Worm (Caenorhabditis elegans): ENCODE results near the gene F40D4.13.

F40D4.13 gene

DNA sequence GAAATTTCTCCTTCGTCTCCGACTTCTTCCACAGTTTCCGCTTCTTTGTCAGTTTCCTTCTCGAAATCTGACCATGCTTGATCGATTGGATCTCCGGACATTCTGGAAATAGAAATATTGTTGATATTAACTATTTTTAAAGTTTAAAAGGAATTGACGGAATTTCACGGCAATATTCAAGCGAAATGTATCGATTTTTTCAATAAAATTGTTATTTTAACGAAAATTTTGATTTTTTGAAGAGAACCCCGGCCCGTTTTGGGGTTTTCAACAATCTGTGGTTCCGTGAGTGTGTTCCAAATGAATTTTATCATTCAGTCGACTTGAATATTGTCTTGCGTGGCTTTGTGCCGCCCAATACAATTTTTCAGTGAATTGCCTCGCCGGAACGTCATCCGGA, at the start of gene F40D4.13:
TSS of gene F40D4.13 (minus strand) at position 101 of the 400 bp plus-strand sequence.
- TF ChIP-seq tbx-37 (GFP tag; conservative IDR thresholded peaks at IDR 0.05) (no peak), flt-1 (GFP tag; IDR thresholded peaks at IDR 0.05) (no peak), aly-1 (tag; optimal IDR thresholded peaks at IDR 0.05) (no peak), hmg-4 (GFP tag; optimal IDR thresholded peaks at IDR 0.05) (no peak), B0310.2 (tag; optimal IDR thresholded peaks at IDR 0.05) (no peak), hmbx-1 (tag; optimal IDR thresholded peaks at IDR 0.05) (no peak), F13C5.2 (tag; optimal IDR thresholded peaks at IDR 0.05) (no peak), ceh-13 (GFP tag; optimal IDR thresholded peaks at IDR 0.05) (no peak), sea-1 (GFP tag; conservative IDR thresholded peaks at IDR 0.05) (no peak), scrt-1 (GFP tag; IDR thresholded peaks at IDR 0.05) (no peak), ceh-36 (tag; optimal IDR thresholded peaks at IDR 0.05) (no peak), ama-1 (optimal IDR thresholded peaks at IDR 0.05) (no peak), hnd-1 (tag; optimal IDR thresholded peaks at IDR 0.05) (no peak), tra-4 (tag; optimal IDR thresholded peaks at IDR 0.05) (no peak), tbx-11 (GFP tag; IDR thresholded peaks at IDR 0.05) (no peak), pes-1 (GFP tag; IDR thresholded peaks at IDR 0.05) (no peak), ets-7 (tag; optimal IDR thresholded peaks at IDR 0.05) (no peak)

ce11 chrV:17206469-17206868, 49.4 kb upstream of the F40D4.13 start:
- TF ChIP-seq scrt-1 (GFP tag; IDR thresholded peaks at IDR 0.05), result no peak
- no peak for TF ChIP-seq tra-4 (tag; optimal IDR thresholded peaks at IDR 0.05)
- TF ChIP-seq hnd-1 (tag; optimal IDR thresholded peaks at IDR 0.05), result no peak
- no peak for TF ChIP-seq tbx-37 (GFP tag; conservative IDR thresholded peaks at IDR 0.05)
- no peak for TF ChIP-seq B0310.2 (tag; optimal IDR thresholded peaks at IDR 0.05)
- TF ChIP-seq ets-7 (tag; optimal IDR thresholded peaks at IDR 0.05), result no peak
- no peak for TF ChIP-seq pes-1 (GFP tag; IDR thresholded peaks at IDR 0.05)

DNA sequence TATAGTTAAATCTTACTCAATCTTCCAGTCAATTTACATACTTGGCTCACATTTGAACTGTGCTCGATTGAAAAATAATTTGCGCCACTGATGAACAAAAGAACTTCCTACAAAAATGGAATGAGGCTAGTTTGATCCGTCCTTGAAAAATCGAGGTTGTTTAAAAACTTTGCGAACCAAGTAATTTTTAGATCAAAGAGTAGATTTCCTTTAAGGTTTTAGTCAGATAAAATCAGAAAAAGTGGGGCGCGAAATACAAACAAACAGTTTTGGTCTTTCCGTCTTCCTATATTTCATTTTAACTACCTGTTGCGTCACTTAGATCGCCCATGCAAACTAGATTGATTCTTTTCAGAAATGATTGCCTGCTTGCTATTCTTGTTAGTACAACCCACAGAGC, 44.8 kb upstream of the F40D4.13 start, which contains the start of gene Y68A4A.10:
TSS of gene Y68A4A.10 (plus strand) at position 301 of the 400 bp plus-strand sequence.
- TF ChIP-seq ceh-36 (tag; optimal IDR thresholded peaks at IDR 0.05) (no peak), tbx-11 (GFP tag; IDR thresholded peaks at IDR 0.05) (no peak), hmbx-1 (tag; optimal IDR thresholded peaks at IDR 0.05) (no peak), hnd-1 (tag; optimal IDR thresholded peaks at IDR 0.05) (no peak), aly-1 (tag; optimal IDR thresholded peaks at IDR 0.05) (no peak), tbx-37 (GFP tag; conservative IDR thresholded peaks at IDR 0.05) (no peak), F13C5.2 (tag; optimal IDR thresholded peaks at IDR 0.05) (no peak)

DNA sequence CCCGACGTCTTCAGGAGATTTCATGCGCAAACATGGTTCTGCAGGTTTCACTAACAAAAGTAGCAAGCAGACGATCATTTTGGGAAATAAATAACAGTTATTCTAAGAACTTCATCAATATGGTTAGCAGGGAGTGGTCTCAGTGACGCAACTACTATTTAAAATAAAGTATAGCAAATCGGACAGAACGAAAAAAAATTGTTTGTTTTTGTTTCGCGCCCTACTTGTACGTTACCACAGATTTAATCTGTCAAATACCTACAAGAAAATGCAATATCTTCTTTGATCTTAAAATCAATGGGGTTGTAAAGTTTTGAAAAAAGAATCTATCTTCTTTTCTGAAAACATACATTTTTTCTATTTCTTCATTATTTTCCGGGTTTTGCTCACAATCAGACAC, 41.9 kb upstream of the F40D4.13 start, which contains the start of gene srz-96:
TSS of gene srz-96 (plus strand) at position 301 of the 400 bp plus-strand sequence.
- no peak for TF ChIP-seq hmg-4 (GFP tag; optimal IDR thresholded peaks at IDR 0.05)
- no peak for TF ChIP-seq ceh-36 (tag; optimal IDR thresholded peaks at IDR 0.05)
- TF ChIP-seq flt-1 (GFP tag; IDR thresholded peaks at IDR 0.05), result no peak
- TF ChIP-seq B0310.2 (tag; optimal IDR thresholded peaks at IDR 0.05), result no peak
- TF ChIP-seq tbx-11 (GFP tag; IDR thresholded peaks at IDR 0.05), result no peak
- no peak for TF ChIP-seq aly-1 (tag; optimal IDR thresholded peaks at IDR 0.05)
- no peak for TF ChIP-seq pes-1 (GFP tag; IDR thresholded peaks at IDR 0.05)
- TF ChIP-seq hmbx-1 (tag; optimal IDR thresholded peaks at IDR 0.05), result no peak
- no peak for TF ChIP-seq tra-4 (tag; optimal IDR thresholded peaks at IDR 0.05)
- no peak for TF ChIP-seq tbx-37 (GFP tag; conservative IDR thresholded peaks at IDR 0.05)

DNA sequence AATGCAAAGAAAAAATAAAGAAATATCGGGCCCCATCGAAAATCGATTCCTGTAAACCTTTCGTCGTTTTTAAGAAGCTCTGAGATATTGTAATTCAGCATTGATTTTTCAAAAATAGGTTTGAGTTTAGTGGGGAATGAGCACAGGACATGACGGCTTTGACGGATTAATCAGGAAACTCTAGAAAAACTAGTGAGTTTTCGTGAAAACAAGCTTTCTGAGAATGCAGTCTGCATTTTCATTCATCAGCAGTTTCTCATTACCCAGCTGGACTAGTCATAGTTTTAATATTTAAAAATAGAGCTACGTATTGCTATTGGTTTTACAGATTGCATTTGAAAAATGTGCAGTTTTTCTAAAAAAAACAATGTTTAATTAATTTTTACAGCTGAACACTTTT, 35.2 kb upstream of the F40D4.13 start, which contains the start of gene srz-47:
TSS of gene srz-47 (minus strand) at position 101 of the 400 bp plus-strand sequence.
- TF ChIP-seq aly-1 (tag; optimal IDR thresholded peaks at IDR 0.05) (no peak), ama-1 (optimal IDR thresholded peaks at IDR 0.05) (no peak), B0310.2 (tag; optimal IDR thresholded peaks at IDR 0.05) (no peak), pes-1 (GFP tag; IDR thresholded peaks at IDR 0.05) (no peak), ceh-13 (GFP tag; optimal IDR thresholded peaks at IDR 0.05) (no peak), hmbx-1 (tag; optimal IDR thresholded peaks at IDR 0.05) (no peak)

DNA sequence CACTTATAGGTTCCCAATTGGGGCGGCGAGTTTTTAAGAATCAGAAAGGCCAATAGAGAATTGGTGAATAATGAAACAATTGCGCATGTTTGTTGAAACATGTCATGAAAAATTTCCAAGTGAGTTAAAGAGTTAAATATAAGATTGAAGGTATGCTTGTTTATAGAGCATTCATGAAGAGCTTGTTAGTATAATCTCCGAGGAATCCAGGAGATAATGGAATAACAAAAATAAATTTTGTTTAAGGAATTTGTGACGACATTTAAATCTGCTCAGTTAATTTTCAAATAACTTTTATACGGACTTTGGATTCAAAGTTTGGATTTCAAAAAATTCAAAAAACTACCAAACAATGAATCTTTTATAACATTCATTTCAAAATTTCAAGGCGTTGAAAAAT, 33.3 kb upstream of the F40D4.13 start, which contains the start of gene str-199:
TSS of gene str-199 (minus strand) at position 101 of the 400 bp plus-strand sequence.
- TF ChIP-seq ceh-13 (GFP tag; optimal IDR thresholded peaks at IDR 0.05), result no peak

DNA sequence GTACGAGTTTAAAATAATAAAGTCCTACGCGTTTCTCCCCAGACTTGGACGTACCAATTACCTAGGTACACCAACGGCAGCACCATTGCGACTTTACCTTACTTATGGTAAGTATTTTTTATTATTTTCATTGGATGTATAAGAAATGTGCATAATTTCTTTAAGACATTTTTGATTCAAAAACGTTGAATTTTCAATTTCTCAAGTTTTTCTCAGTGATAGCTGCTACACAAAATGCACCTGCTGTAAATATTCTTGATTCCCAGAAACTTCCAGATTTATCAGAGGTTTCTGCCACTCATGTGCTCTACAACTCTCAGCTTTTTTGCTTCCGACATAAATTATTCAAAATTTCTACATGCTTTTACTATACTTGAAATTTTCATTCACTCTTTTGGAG, 25.0 kb upstream of the F40D4.13 start, which contains the start of gene srh-159:
TSS of gene srh-159 (plus strand) at position 301 of the 400 bp plus-strand sequence.
- TF ChIP-seq ets-7 (tag; optimal IDR thresholded peaks at IDR 0.05) (no peak), aly-1 (tag; optimal IDR thresholded peaks at IDR 0.05) (no peak), tra-4 (tag; optimal IDR thresholded peaks at IDR 0.05) (no peak), scrt-1 (GFP tag; IDR thresholded peaks at IDR 0.05) (no peak), tbx-37 (GFP tag; conservative IDR thresholded peaks at IDR 0.05) (no peak), ama-1 (optimal IDR thresholded peaks at IDR 0.05) (no peak), hmbx-1 (tag; optimal IDR thresholded peaks at IDR 0.05) (no peak), flt-1 (GFP tag; IDR thresholded peaks at IDR 0.05) (no peak), ceh-13 (GFP tag; optimal IDR thresholded peaks at IDR 0.05) (no peak), sea-1 (GFP tag; conservative IDR thresholded peaks at IDR 0.05) (no peak), pes-1 (GFP tag; IDR thresholded peaks at IDR 0.05) (no peak), hnd-1 (tag; optimal IDR thresholded peaks at IDR 0.05) (no peak), B0310.2 (tag; optimal IDR thresholded peaks at IDR 0.05) (no peak), tbx-11 (GFP tag; IDR thresholded peaks at IDR 0.05) (no peak)

DNA sequence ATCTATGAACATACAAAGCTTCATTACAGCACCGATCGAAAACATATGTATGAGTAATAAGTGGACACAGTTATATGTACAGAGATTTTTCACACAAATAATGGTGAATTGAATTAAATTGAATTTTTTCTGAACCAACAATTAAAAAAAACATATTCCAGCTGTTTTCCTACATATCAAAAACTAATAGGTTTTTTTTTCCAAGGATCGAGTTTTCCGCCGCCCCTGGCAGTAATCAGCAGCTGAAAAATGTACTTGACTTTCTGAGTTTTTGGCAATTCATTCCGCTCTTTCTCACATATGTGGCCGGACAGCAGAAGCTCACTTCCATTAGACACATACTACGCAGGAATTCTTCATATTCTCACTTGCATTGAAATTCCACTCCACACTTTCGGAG, 21.4 kb upstream of the F40D4.13 start, which contains the start of gene srh-174:
TSS of gene srh-174 (plus strand) at position 301 of the 400 bp plus-strand sequence.
- TF ChIP-seq hmbx-1 (tag; optimal IDR thresholded peaks at IDR 0.05) (no peak), sea-1 (GFP tag; conservative IDR thresholded peaks at IDR 0.05) (no peak), tbx-11 (GFP tag; IDR thresholded peaks at IDR 0.05) (no peak), ets-7 (tag; optimal IDR thresholded peaks at IDR 0.05) (no peak), pes-1 (GFP tag; IDR thresholded peaks at IDR 0.05) (no peak), ceh-36 (tag; optimal IDR thresholded peaks at IDR 0.05) (no peak), flt-1 (GFP tag; IDR thresholded peaks at IDR 0.05) (no peak), F13C5.2 (tag; optimal IDR thresholded peaks at IDR 0.05) (no peak), hmg-4 (GFP tag; optimal IDR thresholded peaks at IDR 0.05) (no peak)
